Worm (Caenorhabditis elegans) whole organism, L4/young adult: ENCODE measurements around the gene F36H1.11.

Source experiments
- W03F9.2 ChIP-seq: fragments of 150-350 bp; optimal IDR thresholded peaks from 2 replicates; lab custom pipeline; 2014; ENCODE audit warnings: missing biosample characterization, missing genetic modification characterization
- dao-5 ChIP-seq: sonication (generic microtip); optimal IDR thresholded peaks from 2 replicates; lab custom pipeline; 2016; ENCODE audit warnings: missing genotype, missing genetic modification characterization, moderate library complexity, missing compliant biosample characterization

ce11 chrIV:11008996-11009395 is 40.0 kb upstream of the F36H1.11 start, which contains the start of gene F13H10.6:
- TF ChIP-seq W03F9.2 (tag; lab: Kevin White, UChicago) (no peak), dao-5 (tag; lab: Kevin White, UChicago) (no peak)
